Worm (Caenorhabditis elegans) whole organism, L4 larva: ENCODE measurements around the gene ZK185.1.

Experiments used
- dpl-1 ChIP-seq: fragments of 150-350 bp; optimal IDR thresholded peaks from 2 replicates; lab custom pipeline; 2014; ENCODE audit warnings: missing biosample characterization, missing genetic modification reagents, missing genetic modification characterization
- duxl-1 ChIP-seq: sonication (generic microtip); optimal IDR thresholded peaks from 2 replicates; lab custom pipeline; 2016; ENCODE audit warnings: mild to moderate bottlenecking, missing genetic modification characterization, moderate library complexity, missing compliant biosample characterization; ENCODE audit not compliant: poor library complexity
- fkh-10 ChIP-seq: fragments of 150-350 bp; optimal IDR thresholded peaks from 2 replicates; lab custom pipeline; 2014; ENCODE audit warnings: missing biosample characterization, missing genetic modification reagents, missing genetic modification characterization
- jun-1 ChIP-seq: fragments of 150-350 bp; optimal IDR thresholded peaks from 2 replicates; lab custom pipeline; 2014; ENCODE audit warnings: missing biosample characterization, missing genetic modification reagents, missing genetic modification characterization
- lin-38 ChIP-seq: fragments of 200-800 bp; sonication (Bioruptor generic); IDR thresholded peaks from 2 replicates; pipeline ENCODE4 v1.3.6; 2022; ENCODE audit warnings: missing genetic modification reagents, missing genetic modification characterization, missing compliant biosample characterization
- lin-39 ChIP-seq: fragments of 150-350 bp; optimal IDR thresholded peaks from 2 replicates; lab custom pipeline; 2014; ENCODE audit warnings: missing biosample characterization, missing genetic modification reagents, missing genetic modification characterization
- nhr-11 ChIP-seq: fragments of 150-350 bp; optimal IDR thresholded peaks from 2 replicates; lab custom pipeline; 2014; ENCODE audit warnings: missing biosample characterization, missing genetic modification characterization
- nhr-237 ChIP-seq: sonication (generic microtip); optimal IDR thresholded peaks from 2 replicates; lab custom pipeline; 2017; ENCODE audit warnings: missing biosample characterization, missing genetic modification characterization
- nhr-76 ChIP-seq: fragments of 150-350 bp; optimal IDR thresholded peaks from 2 replicates; lab custom pipeline; 2014; ENCODE audit warnings: missing biosample characterization, missing genetic modification characterization
- pha-4 ChIP-seq, 2 experiments: fragments of 150-350 bp in 1 of 2; fragments of 200-800 bp in 1 of 2; sonication (Bioruptor generic) in 1 of 2; IDR thresholded peaks in 1 of 2; optimal IDR thresholded peaks in 1 of 2; 2 replicates each; pipeline versions ENCODE4 v1.3.6 to Lab custom; 2014 to 2022; ENCODE audit warnings: missing genetic modification characterization in 2 of 2, missing genetic modification reagents in 2 of 2, missing biosample characterization in 1 of 2, missing compliant biosample characterization in 1 of 2
- set-16 ChIP-seq: fragments of 200-800 bp; sonication (Bioruptor generic); IDR thresholded peaks from 2 replicates; pipeline ENCODE4 v1.3.6; 2022; ENCODE audit warnings: missing genetic modification reagents, missing genetic modification characterization, missing compliant biosample characterization

ce11 chrIV:4544215-4544614, 4.1 kb upstream of the ZK185.1 start:
- TF ChIP-seq pha-4 (GFP tag; IDR thresholded peaks at IDR 0.05; lab: Robert Waterston, UW), result no peak
- no peak for TF ChIP-seq pha-4 (tag; optimal IDR thresholded peaks at IDR 0.05; lab: Kevin White, UChicago)
- TF ChIP-seq lin-38 (GFP tag; lab: Robert Waterston, UW), result no peak
- TF ChIP-seq fkh-10, result no peak
- no peak for TF ChIP-seq duxl-1
- TF ChIP-seq nhr-76 (tag; lab: Kevin White, UChicago), result no peak
- no peak for TF ChIP-seq nhr-237 (tag; lab: Kevin White, UChicago)
- TF ChIP-seq set-16 (GFP tag; lab: Robert Waterston, UW), result no peak
- no peak for TF ChIP-seq dpl-1 (GFP tag; lab: Kevin White, UChicago)
- no peak for TF ChIP-seq nhr-11 (tag; lab: Kevin White, UChicago)
- no peak for TF ChIP-seq jun-1 (tag; lab: Kevin White, UChicago)
- no peak for TF ChIP-seq lin-39
